Worm (Caenorhabditis elegans): Measurements from ENCODE around the gene M162.5.

- TF ChIP-seq lin-13 (GFP tag; optimal IDR thresholded peaks at IDR 0.05) (no peak), unc-55 (GFP tag; optimal IDR thresholded peaks at IDR 0.05) (no peak), F13H6.1 (tag; optimal IDR thresholded peaks at IDR 0.05) (no peak)
Measured at ce11 chrV:19737458-19737857, 23.4 kb upstream of the M162.5 start, which contains the start of gene W04E12.7.

Data from whole organism, L2 larva.